Fruit fly (Drosophila melanogaster): ENCODE data around the gene CG42740.

DNA sequence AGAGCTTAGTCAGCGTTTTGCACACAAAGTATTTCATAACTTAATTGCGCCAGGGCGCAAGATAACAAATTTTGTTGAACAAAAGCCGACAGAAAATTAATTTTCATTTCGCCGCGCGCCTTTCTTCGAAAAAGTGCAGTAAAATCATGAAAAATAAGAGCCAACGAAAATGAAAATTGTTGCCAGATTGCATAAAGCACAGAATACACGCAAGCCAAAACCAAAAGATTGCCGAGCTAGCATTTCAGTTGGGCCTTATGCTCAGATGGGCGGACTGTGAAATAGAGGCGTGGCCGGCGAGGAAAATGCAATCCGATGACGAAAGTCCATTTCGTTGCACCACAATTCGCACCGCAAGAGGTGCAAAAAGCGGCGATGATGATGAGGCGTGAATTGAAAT is 47.9 kb upstream of the CG42740 start:
- TF ChIP-seq CG4496 (GFP tag; IDR thresholded peaks at IDR 0.05) (no peak), CG14655 (GFP tag; optimal IDR thresholded peaks at IDR 0.05) (no peak), CG12605 (GFP tag; IDR thresholded peaks at IDR 0.05) (no peak), CG32121 (GFP tag; IDR thresholded peaks at IDR 0.05) (no peak), CG10348 (GFP tag; IDR thresholded peaks at IDR 0.05) (no peak), Snoo (tag; optimal IDR thresholded peaks at IDR 0.05) (no peak), CG8301 (tag; optimal IDR thresholded peaks at IDR 0.05) (no peak), Ets98B (GFP tag; IDR thresholded peaks at IDR 0.05) (no peak)

Data from whole organism, pupa.